Fruit fly (Drosophila melanogaster): ENCODE measurements around the gene cno.

cno gene

DNA sequence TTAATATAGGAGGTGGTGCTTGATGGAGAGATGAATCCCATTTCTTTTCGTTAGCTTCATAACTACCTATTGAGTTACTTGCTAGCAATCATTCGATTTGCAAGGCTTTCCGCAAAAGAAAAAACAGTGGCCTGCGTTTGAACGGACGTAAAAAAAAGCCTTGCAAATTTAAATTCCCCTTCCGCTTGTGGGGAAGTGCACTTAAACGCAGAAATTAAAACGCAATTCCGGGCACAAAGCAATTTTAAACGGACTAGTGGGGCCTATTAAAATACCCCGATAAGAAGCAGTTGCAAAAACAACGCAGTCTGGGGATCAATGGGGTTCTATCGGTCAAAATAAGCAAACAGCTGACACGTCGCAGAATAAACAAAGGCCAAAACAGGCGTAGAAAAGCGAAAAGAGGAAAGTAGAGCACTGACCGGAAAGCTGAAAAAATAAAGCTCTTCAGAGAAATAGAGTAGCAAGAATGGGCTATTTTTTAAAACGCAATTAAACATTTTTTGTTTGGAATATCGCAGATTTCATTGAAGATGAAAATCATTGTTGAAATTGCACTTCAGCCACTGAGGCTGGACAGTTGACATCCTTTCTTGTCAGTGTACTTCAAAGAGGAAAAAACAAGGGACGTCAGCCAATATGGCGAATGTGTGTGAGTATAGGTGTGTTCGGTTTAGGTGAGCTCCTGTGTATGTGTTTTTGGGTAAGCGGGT, 33.4 kb upstream of the cno start (continued):
- TF ChIP-seq CG8632 (GFP tag; optimal IDR thresholded peaks at IDR 0.05) (peak; percentile 27), vri (GFP tag; optimal IDR thresholded peaks at IDR 0.05) (peak; percentile 54), esn (GFP tag; optimal IDR thresholded peaks at IDR 0.05) (peak; percentile 73), CG11902 (GFP tag; optimal IDR thresholded peaks at IDR 0.05) (peak; percentile 24), CG1621 (tag; optimal IDR thresholded peaks at IDR 0.05) (peak; percentile 37), acj6 (GFP tag; optimal IDR thresholded peaks at IDR 0.05) (peak; percentile 73), Sox14 (GFP tag; optimal IDR thresholded peaks at IDR 0.05) (peak; percentile 47), Blimp-1 (GFP tag; optimal IDR thresholded peaks at IDR 0.05) (no peak), Lpt (GFP tag; optimal IDR thresholded peaks at IDR 0.05) (peak; percentile 55)

DNA sequence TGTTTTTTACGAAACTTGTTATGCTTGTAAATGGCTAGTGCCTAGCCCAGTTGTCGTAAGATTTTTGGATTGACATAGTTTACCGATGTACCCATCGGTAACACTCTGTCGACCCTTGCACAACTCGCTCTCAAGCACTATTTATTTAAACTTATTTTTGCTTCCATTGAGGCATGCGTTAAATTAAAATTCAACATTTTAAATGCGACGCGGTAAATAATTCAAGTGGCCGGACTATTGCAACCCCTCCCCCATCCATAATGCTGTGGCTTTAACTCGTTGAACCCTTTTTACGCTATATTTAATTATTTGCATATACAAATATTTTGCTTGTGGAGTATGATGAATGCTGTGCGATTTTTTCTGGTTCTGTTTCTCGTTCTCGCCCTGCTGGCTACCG, 32.1 kb upstream of the cno start:
- TF ChIP-seq CG3032 (tag; optimal IDR thresholded peaks at IDR 0.05), result peak; percentile 6
- TF ChIP-seq ss (GFP tag; optimal IDR thresholded peaks at IDR 0.05), result no peak
- TF ChIP-seq CG34406 (GFP tag; optimal IDR thresholded peaks at IDR 0.05), result no peak
- peak; percentile 61 for TF ChIP-seq Eip78C (GFP tag)

DNA sequence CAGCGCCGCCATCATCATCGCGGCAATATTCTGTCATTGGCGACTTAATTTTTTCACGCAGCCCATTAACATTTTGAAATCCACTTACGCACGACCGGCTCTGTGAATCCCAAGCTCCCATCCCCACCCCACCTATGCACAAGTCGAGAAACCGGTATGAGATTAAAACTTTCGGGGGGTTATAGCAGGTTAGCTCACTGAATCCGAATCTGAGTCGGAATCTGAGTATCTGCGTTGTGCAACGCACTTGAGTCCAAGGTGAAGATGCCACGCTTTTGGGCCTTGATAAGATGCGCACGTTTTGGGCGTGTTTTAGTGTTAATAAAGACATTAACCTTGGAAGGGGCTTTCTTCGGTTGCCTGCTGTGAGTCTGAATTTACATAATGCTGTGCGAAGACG, 29.7 kb upstream of the cno start:
- TF ChIP-seq CG6854 (GFP tag; optimal IDR thresholded peaks at IDR 0.05) (peak; percentile 20), CG31627 (GFP tag; optimal IDR thresholded peaks at IDR 0.05) (no peak), dac (GFP tag; optimal IDR thresholded peaks at IDR 0.05) (no peak), vri (GFP tag; optimal IDR thresholded peaks at IDR 0.05) (peak; percentile 43), svp (GFP tag) (peak; percentile 86), CG6276 (GFP tag; optimal IDR thresholded peaks at IDR 0.05) (no peak), CG15336 (GFP tag; IDR thresholded peaks at IDR 0.05) (no peak), Eip78C (GFP tag) (peak; percentile 25), CG8319 (GFP tag; optimal IDR thresholded peaks at IDR 0.05) (no peak)

DNA sequence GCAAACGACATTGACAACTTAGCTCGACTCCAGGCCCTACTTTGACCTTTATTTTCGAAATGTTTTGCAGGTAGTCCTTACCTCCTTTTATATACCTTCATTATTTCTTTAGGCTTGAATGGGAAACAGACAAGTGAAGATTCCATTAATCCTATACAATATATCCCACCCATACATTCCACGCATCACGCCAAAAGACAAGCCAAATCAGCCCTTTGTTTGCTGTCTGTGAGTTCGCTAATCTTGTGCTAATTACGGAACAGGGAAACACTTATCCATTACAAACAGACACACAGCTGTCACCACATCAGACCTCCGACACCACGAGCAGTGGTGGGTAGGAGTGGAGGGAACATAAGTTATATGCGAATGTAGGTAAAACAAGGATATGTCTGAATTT, 23.5 kb upstream of the cno start, which contains the start of gene CG33293:
CG33293 (minus strand) TSS at position 15 of the 400 bp plus-strand sequence.
- TF ChIP-seq CG8119 (GFP tag; IDR thresholded peaks at IDR 0.05) (no peak), CG8319 (GFP tag; optimal IDR thresholded peaks at IDR 0.05) (no peak), Hr4 (GFP tag; optimal IDR thresholded peaks at IDR 0.05) (no peak), CG16779 (tag; optimal IDR thresholded peaks at IDR 0.05) (no peak), CG10631 (GFP tag; optimal IDR thresholded peaks at IDR 0.05) (no peak)

DNA sequence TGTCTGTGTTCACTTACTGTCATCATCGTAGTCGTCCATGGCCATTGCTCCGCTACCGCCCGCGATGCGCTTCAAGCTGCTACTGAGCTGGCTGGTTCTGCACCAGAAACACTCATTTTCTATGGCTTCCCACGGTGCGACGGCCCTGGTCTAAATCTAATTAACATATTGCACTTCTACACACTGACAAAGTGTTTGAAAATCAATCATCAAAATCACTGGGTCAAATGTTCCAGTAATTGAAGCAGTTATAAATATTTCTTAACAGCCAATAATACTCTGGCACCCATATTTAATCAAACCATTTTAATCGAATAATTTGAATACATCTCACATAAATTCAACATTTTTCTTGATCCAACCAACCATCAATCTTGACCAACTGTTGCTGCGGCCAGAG, 20.0 kb upstream of the cno start, which contains the start of gene rtp:
rtp (minus strand) TSS at position 101 of the 400 bp plus-strand sequence.
- TF ChIP-seq Eip93F (GFP tag; optimal IDR thresholded peaks at IDR 0.05), result no peak
- no peak for TF ChIP-seq svp (GFP tag)
- no peak for TF ChIP-seq CG6163 (GFP tag; IDR thresholded peaks at IDR 0.05)
- no peak for TF ChIP-seq Sox14 (GFP tag; optimal IDR thresholded peaks at IDR 0.05)
- TF ChIP-seq CG16779 (tag; optimal IDR thresholded peaks at IDR 0.05), result no peak
- no peak for TF ChIP-seq Hr38 (GFP tag; optimal IDR thresholded peaks at IDR 0.05)
- TF ChIP-seq dsx (GFP tag; optimal IDR thresholded peaks at IDR 0.05; ENCODE audit: poor library complexity, severe bottlenecking), result no peak
- no peak for TF ChIP-seq CG11294 (GFP tag; IDR thresholded peaks at IDR 0.05)
- no peak for TF ChIP-seq CG8319 (GFP tag; optimal IDR thresholded peaks at IDR 0.05)
- TF ChIP-seq CG3919 (GFP tag; optimal IDR thresholded peaks at IDR 0.05), result no peak
- no peak for TF ChIP-seq CG3032 (tag; optimal IDR thresholded peaks at IDR 0.05)
- no peak for TF ChIP-seq CG6808 (GFP tag; optimal IDR thresholded peaks at IDR 0.05)
- no peak for TF ChIP-seq Ets21C (GFP tag; optimal IDR thresholded peaks at IDR 0.05)
